Fruit fly (Drosophila melanogaster) whole organism, prepupa: ENCODE results near the gene Klp10A.

Experiments
- Blimp-1 ChIP-seq: fragments of 200-800 bp; sonication (Bioruptor generic); optimal IDR thresholded peaks from 3 replicates; lab custom pipeline; 2017; ENCODE audit warnings: missing biosample characterization, missing genetic modification characterization, mild to moderate bottlenecking, moderate library complexity, missing genetic modification reagents
- CG10631 ChIP-seq: fragments of 200-800 bp; sonication (Bioruptor generic); optimal IDR thresholded peaks from 2 replicates; lab custom pipeline; 2016; ENCODE audit warnings: missing biosample characterization, missing genetic modification characterization
- CG10669 ChIP-seq: fragments of 200-800 bp; sonication (Bioruptor generic); optimal IDR thresholded peaks from 3 replicates; lab custom pipeline; 2018; ENCODE audit warnings: missing biosample characterization, mild to moderate bottlenecking, missing genetic modification characterization, moderate library complexity
- CG11294 ChIP-seq: fragments of 200-800 bp; sonication (Bioruptor generic); IDR thresholded peaks from 2 replicates; pipeline ENCODE4 v1.3.6; 2022; ENCODE audit warnings: missing biosample characterization, missing genetic modification characterization
- CG11762 ChIP-seq: fragments of 200-800 bp; sonication (Bioruptor generic); optimal IDR thresholded peaks from 3 replicates; lab custom pipeline; 2016; ENCODE audit warnings: missing biosample characterization, missing genetic modification characterization; ENCODE audit not compliant: insufficient read depth
- CG11902 ChIP-seq: fragments of 200-800 bp; sonication (Bioruptor generic); optimal IDR thresholded peaks from 3 replicates; lab custom pipeline; 2016; ENCODE audit warnings: missing biosample characterization, missing genetic modification characterization
- CG1621 ChIP-seq: fragments of 200-800 bp; sonication (Bioruptor generic); optimal IDR thresholded peaks from 3 replicates; lab custom pipeline; 2018; ENCODE audit warnings: missing biosample characterization, mild to moderate bottlenecking, missing genetic modification characterization
- CG3032 ChIP-seq: fragments of 200-800 bp; optimal IDR thresholded peaks from 2 replicates; lab custom pipeline; 2019; ENCODE audit warnings: missing biosample characterization, mild to moderate bottlenecking, missing genetic modification characterization, moderate library complexity
- CG34406 ChIP-seq: fragments of 200-800 bp; sonication (Bioruptor generic); optimal IDR thresholded peaks from 3 replicates; lab custom pipeline; 2016; ENCODE audit warnings: missing biosample characterization, missing genetic modification characterization
- CG6163 ChIP-seq: fragments of 200-800 bp; sonication (Bioruptor generic); IDR thresholded peaks from 3 replicates; pipeline ENCODE4 v1.3.6; 2022; ENCODE audit warnings: missing biosample characterization, missing genetic modification characterization
- CG6276 ChIP-seq: fragments of 200-800 bp; sonication (Bioruptor generic); optimal IDR thresholded peaks from 2 replicates; lab custom pipeline; 2017; ENCODE audit warnings: missing biosample characterization, mild to moderate bottlenecking, missing genetic modification characterization
- CG6792 ChIP-seq: fragments of 200-800 bp; sonication (Bioruptor generic); optimal IDR thresholded peaks from 3 replicates; lab custom pipeline; 2016; ENCODE audit warnings: missing biosample characterization, missing genetic modification characterization
- CG6808 ChIP-seq: fragments of 200-800 bp; sonication (Bioruptor generic); optimal IDR thresholded peaks from 3 replicates; lab custom pipeline; 2017; ENCODE audit warnings: missing biosample characterization, missing genetic modification characterization, mild to moderate bottlenecking, moderate library complexity, missing genetic modification reagents
- CG6854 ChIP-seq: fragments of 200-800 bp; sonication (Bioruptor generic); optimal IDR thresholded peaks from 2 replicates; lab custom pipeline; 2017; ENCODE audit warnings: missing biosample characterization, mild to moderate bottlenecking, missing genetic modification characterization
- CG8119 ChIP-seq: fragments of 200-800 bp; sonication (Bioruptor generic); IDR thresholded peaks from 3 replicates; pipeline ENCODE4 v1.3.6; 2022; ENCODE audit warnings: missing biosample characterization, missing genetic modification characterization
- CG8319 ChIP-seq: fragments of 200-800 bp; sonication (Bioruptor generic); optimal IDR thresholded peaks from 3 replicates; lab custom pipeline; 2016; ENCODE audit warnings: missing biosample characterization, missing genetic modification characterization
- CG8632 ChIP-seq: fragments of 200-800 bp; sonication (Bioruptor generic); optimal IDR thresholded peaks from 3 replicates; lab custom pipeline; 2016; ENCODE audit warnings: missing biosample characterization, missing genetic modification characterization
- Eip78C ChIP-seq: fragments of 200-800 bp; sonication (Bioruptor generic); peaks from one replicate; lab custom pipeline; 2016; ENCODE audit warnings: missing biosample characterization, missing genetic modification characterization
- Eip93F ChIP-seq: fragments of 200-800 bp; sonication (Bioruptor generic); optimal IDR thresholded peaks from 2 replicates; lab custom pipeline; 2016; ENCODE audit warnings: missing biosample characterization, mild to moderate bottlenecking, missing genetic modification characterization
- Ets21C ChIP-seq: fragments of 200-800 bp; sonication (Bioruptor generic); optimal IDR thresholded peaks from 3 replicates; lab custom pipeline; 2016; ENCODE audit warnings: missing biosample characterization, missing genetic modification characterization
- Ets96B ChIP-seq: fragments of 200-800 bp; optimal IDR thresholded peaks from 2 replicates; lab custom pipeline; 2019; ENCODE audit warnings: missing biosample characterization, mild to moderate bottlenecking, missing genetic modification characterization, moderate library complexity
- Gug ChIP-seq: fragments of 200-800 bp; sonication (Bioruptor generic); IDR thresholded peaks from 2 replicates; pipeline ENCODE4 v1.3.6; 2022; ENCODE audit warnings: missing biosample characterization, missing genetic modification characterization
- Hr38 ChIP-seq: sonication (Bioruptor generic); optimal IDR thresholded peaks from 2 replicates; lab custom pipeline; 2016; ENCODE audit warnings: missing biosample characterization, missing genetic modification characterization
- Hr39 ChIP-seq: fragments of 200-800 bp; sonication (Bioruptor generic); optimal IDR thresholded peaks from 2 replicates; lab custom pipeline; 2016; ENCODE audit warnings: missing biosample characterization, missing genetic modification characterization
- Hr4 ChIP-seq: fragments of 200-800 bp; sonication (Bioruptor generic); optimal IDR thresholded peaks from 3 replicates; lab custom pipeline; 2016; ENCODE audit warnings: missing biosample characterization, missing genetic modification characterization
- Met ChIP-seq: fragments of 200-800 bp; sonication (Bioruptor generic); optimal IDR thresholded peaks from 3 replicates; lab custom pipeline; 2016; ENCODE audit warnings: missing biosample characterization, missing genetic modification characterization
- OdsH ChIP-seq: fragments of 200-800 bp; sonication (Bioruptor generic); optimal IDR thresholded peaks from 3 replicates; lab custom pipeline; 2016; ENCODE audit warnings: missing biosample characterization, missing genetic modification characterization
- Smox ChIP-seq: fragments of 200-800 bp; sonication (Bioruptor generic); optimal IDR thresholded peaks from 3 replicates; lab custom pipeline; 2016; ENCODE audit warnings: missing biosample characterization, missing genetic modification characterization
- Sox102F ChIP-seq: fragments of 200-800 bp; sonication (Bioruptor generic); optimal IDR thresholded peaks from 2 replicates; lab custom pipeline; 2016; ENCODE audit warnings: missing biosample characterization, mild to moderate bottlenecking, missing genetic modification characterization
- Sox14 ChIP-seq: fragments of 200-800 bp; sonication (Bioruptor generic); optimal IDR thresholded peaks from 3 replicates; lab custom pipeline; 2016; ENCODE audit warnings: missing biosample characterization, missing genetic modification characterization
- Sox15 ChIP-seq: fragments of 200-800 bp; sonication (Bioruptor generic); optimal IDR thresholded peaks from 3 replicates; lab custom pipeline; 2016; ENCODE audit warnings: missing biosample characterization, missing genetic modification characterization
- achi ChIP-seq: fragments of 200-800 bp; sonication (Bioruptor generic); optimal IDR thresholded peaks from 3 replicates; lab custom pipeline; 2016; ENCODE audit warnings: missing biosample characterization, missing genetic modification characterization
- cyc ChIP-seq: fragments of 200-800 bp; sonication (Bioruptor generic); optimal IDR thresholded peaks from 3 replicates; lab custom pipeline; 2016; ENCODE audit warnings: missing biosample characterization, missing genetic modification characterization
- dsx ChIP-seq: fragments of 200-800 bp; optimal IDR thresholded peaks from 3 replicates; lab custom pipeline; 2019; ENCODE audit warnings: missing biosample characterization, mild to moderate bottlenecking, missing genetic modification characterization, moderate library complexity; ENCODE audit not compliant: poor library complexity, severe bottlenecking
- eg ChIP-seq: fragments of 200-800 bp; sonication (Bioruptor generic); IDR thresholded peaks from 3 replicates; pipeline ENCODE4 v1.3.6; 2022; ENCODE audit warnings: missing biosample characterization, missing genetic modification characterization
- fd59A ChIP-seq: fragments of 200-800 bp; sonication (Bioruptor generic); optimal IDR thresholded peaks from 2 replicates; lab custom pipeline; 2017; ENCODE audit warnings: missing biosample characterization, mild to moderate bottlenecking, missing genetic modification characterization, missing genetic modification reagents
- fd85E ChIP-seq: fragments of 200-800 bp; sonication (Bioruptor generic); optimal IDR thresholded peaks from 3 replicates; lab custom pipeline; 2016; ENCODE audit warnings: missing biosample characterization, missing genetic modification characterization
- fkh ChIP-seq: fragments of 200-800 bp; sonication (Bioruptor generic); optimal IDR thresholded peaks from 3 replicates; lab custom pipeline; 2017; ENCODE audit warnings: missing biosample characterization, mild to moderate bottlenecking, missing genetic modification characterization, moderate library complexity
- lz ChIP-seq: fragments of 200-800 bp; sonication (Bioruptor generic); optimal IDR thresholded peaks from 3 replicates; lab custom pipeline; 2016; ENCODE audit warnings: missing biosample characterization, missing genetic modification characterization
- net ChIP-seq: fragments of 200-800 bp; sonication (Bioruptor generic); optimal IDR thresholded peaks from 3 replicates; lab custom pipeline; 2016; ENCODE audit warnings: missing biosample characterization, missing genetic modification characterization
- salr ChIP-seq, 2 experiments: fragments of 200-800 bp; sonication (Bioruptor generic); optimal IDR thresholded peaks; 3 replicates each; lab custom pipeline; 2016 to 2018; ENCODE audit warnings: missing biosample characterization in 2 of 2, missing genetic modification characterization in 2 of 2, mild to moderate bottlenecking in 1 of 2
- spab ChIP-seq: fragments of 200-800 bp; sonication (Bioruptor generic); optimal IDR thresholded peaks from 2 replicates; lab custom pipeline; 2017; ENCODE audit warnings: missing biosample characterization, mild to moderate bottlenecking, missing genetic modification characterization, missing genetic modification reagents
- ss ChIP-seq, 2 experiments: fragments of 200-800 bp; sonication (Bioruptor generic); optimal IDR thresholded peaks; 2 replicates in 1 of 2; 3 replicates in 1 of 2; lab custom pipeline; 2017 to 2018; ENCODE audit warnings: mild to moderate bottlenecking in 2 of 2, missing biosample characterization in 2 of 2, missing genetic modification characterization in 2 of 2, moderate library complexity in 1 of 2
- svp ChIP-seq: fragments of 200-800 bp; sonication (Bioruptor generic); peaks from one replicate; lab custom pipeline; 2016; ENCODE audit warnings: missing biosample characterization, missing genetic modification characterization
- vri ChIP-seq: fragments of 200-800 bp; sonication (Bioruptor generic); optimal IDR thresholded peaks from 3 replicates; lab custom pipeline; 2016; ENCODE audit warnings: missing biosample characterization, mild to moderate bottlenecking, missing genetic modification characterization

Gene Klp10A

DNA sequence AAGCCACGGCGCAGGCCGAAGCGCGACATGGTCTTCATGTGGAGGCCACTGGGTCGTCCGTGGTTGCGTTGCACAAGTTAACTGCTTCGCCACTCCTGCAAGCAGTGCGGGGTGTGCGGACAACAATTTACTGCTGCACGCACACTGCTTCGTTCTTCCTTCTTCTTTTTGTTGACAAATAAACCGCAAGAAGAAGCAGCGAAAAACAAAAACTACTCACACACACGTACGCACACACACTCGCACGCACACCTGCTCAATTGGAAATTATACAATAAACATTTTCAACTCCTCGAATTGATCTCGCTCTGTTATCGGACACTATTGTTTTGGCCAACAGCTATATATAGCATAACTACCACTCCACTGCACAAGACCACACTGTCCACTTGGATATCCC lies 13.4 kb downstream of the Klp10A start:
- no peak for TF ChIP-seq CG6276
- no peak for TF ChIP-seq Hr4 (GFP tag; lab: Kevin White, UChicago)
- TF ChIP-seq Smox (GFP tag; lab: Kevin White, UChicago), result no peak
- TF ChIP-seq fd59A (GFP tag; lab: Kevin White, UChicago), result peak; percentile 13
- no peak for TF ChIP-seq Gug
- no peak for TF ChIP-seq Sox15 (GFP tag; lab: Kevin White, UChicago)
- TF ChIP-seq CG6854 (GFP tag; lab: Kevin White, UChicago), result no peak
- TF ChIP-seq salr (GFP tag; optimal IDR thresholded peaks at IDR 0.05; lab: Kevin White, UChicago), result peak in 1 of 2 experiments; percentile 39
- no peak for TF ChIP-seq Met (GFP tag; lab: Kevin White, UChicago)
- TF ChIP-seq Eip93F, result no peak
- no peak for TF ChIP-seq achi
- TF ChIP-seq Hr38 (GFP tag; lab: Kevin White, UChicago), result no peak
- no peak for TF ChIP-seq fd85E (GFP tag; lab: Kevin White, UChicago)
- no peak for TF ChIP-seq CG3032 (tag; lab: Kevin White, UChicago)
- TF ChIP-seq OdsH (GFP tag; lab: Kevin White, UChicago), result no peak
- TF ChIP-seq spab (GFP tag; lab: Kevin White, UChicago), result no peak
- TF ChIP-seq lz (GFP tag; lab: Kevin White, UChicago), result no peak
- TF ChIP-seq CG10669, result no peak
- no peak for TF ChIP-seq Ets96B (tag; lab: Kevin White, UChicago)
- peak; percentile 83 for TF ChIP-seq CG1621 (tag; lab: Kevin White, UChicago)
- no peak for TF ChIP-seq Eip78C (GFP tag; lab: Kevin White, UChicago)
- TF ChIP-seq eg (GFP tag; lab: Robert Waterston, UW), result 0 out of 3 replicates have a peak, but pooled peaks have one; percentile 11
- no peak for TF ChIP-seq CG11902 (GFP tag; lab: Kevin White, UChicago)
- TF ChIP-seq vri, result no peak
- TF ChIP-seq CG8119 (GFP tag; lab: Robert Waterston, UW), result no peak
- TF ChIP-seq CG6163, result peak; percentile 42; the same call in 1 of the 3 replicates
- TF ChIP-seq CG6808, result no peak

DNA sequence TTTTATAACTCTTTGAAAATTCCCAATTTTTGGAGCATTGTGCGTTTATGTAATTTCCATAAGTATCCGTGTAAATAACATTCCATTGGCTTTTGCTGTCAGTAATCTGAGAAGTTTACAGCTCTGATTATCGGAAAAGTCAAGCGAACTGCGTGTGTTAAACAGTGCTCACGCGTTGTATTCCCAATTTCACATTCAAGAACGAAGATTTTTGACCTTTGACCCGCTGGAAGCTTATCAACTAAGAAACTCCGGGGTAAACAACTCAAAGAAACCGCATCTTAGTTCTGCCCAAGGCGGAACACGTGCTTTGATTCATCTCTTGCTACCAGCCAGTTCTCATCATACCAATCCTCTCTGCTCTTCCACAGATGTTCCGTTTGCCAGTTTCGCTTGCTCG lies 27.2 kb downstream of the Klp10A start:
- TF ChIP-seq spab (GFP tag; lab: Kevin White, UChicago), result no peak
- TF ChIP-seq svp (GFP tag; lab: Kevin White, UChicago), result peak; percentile 83

DNA sequence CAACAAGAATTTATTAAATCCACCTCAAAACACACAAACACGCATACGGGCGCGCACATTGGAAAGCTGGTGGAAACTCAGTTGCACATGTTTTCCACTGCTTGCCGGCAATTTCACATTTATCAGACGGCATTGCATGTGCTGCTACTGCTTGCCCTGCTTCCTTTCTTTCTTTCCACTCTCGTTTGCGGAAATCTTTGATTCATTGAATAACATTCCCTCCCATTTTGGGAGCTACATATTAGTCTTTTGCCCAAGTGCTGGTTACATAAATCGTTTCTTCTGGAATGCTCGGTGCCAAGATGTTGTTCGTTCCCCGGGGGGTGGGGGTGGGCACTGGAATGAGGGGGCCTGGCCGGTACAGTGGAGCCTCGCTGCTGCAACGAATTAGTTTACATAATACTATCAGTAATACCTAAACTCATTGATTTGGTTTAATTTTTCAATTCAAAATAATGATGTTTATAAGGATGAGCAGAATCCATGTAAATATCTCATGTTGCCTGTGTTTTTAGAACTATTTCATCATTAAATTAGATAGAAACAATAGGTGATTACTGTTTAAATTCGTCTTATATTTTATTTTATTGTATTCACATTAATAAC lies 28.0 kb downstream of the Klp10A start:
- TF ChIP-seq Ets96B (tag; lab: Kevin White, UChicago), result no peak
- no peak for TF ChIP-seq CG6854 (GFP tag; lab: Kevin White, UChicago)
- TF ChIP-seq Sox14 (GFP tag; lab: Kevin White, UChicago), result no peak
- TF ChIP-seq salr (GFP tag; optimal IDR thresholded peaks at IDR 0.05; lab: Kevin White, UChicago), result no peak
- TF ChIP-seq dsx, result no peak
- no peak for TF ChIP-seq CG8319 (GFP tag; lab: Kevin White, UChicago)
- TF ChIP-seq CG8119 (GFP tag; lab: Robert Waterston, UW), result peak; percentile 52; the same call in 2 of the 3 replicates
- no peak for TF ChIP-seq Sox102F (GFP tag; lab: Kevin White, UChicago)
- 0 out of 2 replicates have a peak, but pooled peaks have one; percentile 18 for TF ChIP-seq Gug
- peak; percentile 22 for TF ChIP-seq CG3032 (tag; lab: Kevin White, UChicago)
- TF ChIP-seq Sox15 (GFP tag; lab: Kevin White, UChicago), result no peak
- no peak for TF ChIP-seq OdsH (GFP tag; lab: Kevin White, UChicago)
- TF ChIP-seq Ets21C (GFP tag; lab: Kevin White, UChicago), result no peak
- TF ChIP-seq Hr39, result no peak
- no peak for TF ChIP-seq CG1621 (tag; lab: Kevin White, UChicago)
- no peak for TF ChIP-seq net (GFP tag; lab: Kevin White, UChicago)
- no peak for TF ChIP-seq cyc (GFP tag; lab: Kevin White, UChicago)
- TF ChIP-seq CG6792 (GFP tag; lab: Kevin White, UChicago), result no peak
- no peak for TF ChIP-seq CG8632 (GFP tag; lab: Kevin White, UChicago)
- TF ChIP-seq ss (GFP tag; optimal IDR thresholded peaks at IDR 0.05; lab: Kevin White, UChicago), result no peak
- TF ChIP-seq CG11294 (GFP tag; lab: Robert Waterston, UW), result no peak
- TF ChIP-seq CG11902 (GFP tag; lab: Kevin White, UChicago), result no peak
- no peak for TF ChIP-seq fd85E (GFP tag; lab: Kevin White, UChicago)
- TF ChIP-seq lz (GFP tag; lab: Kevin White, UChicago), result no peak
- no peak for TF ChIP-seq CG34406 (GFP tag; lab: Kevin White, UChicago)
- no peak for TF ChIP-seq Blimp-1 (GFP tag; lab: Kevin White, UChicago)
- no peak for TF ChIP-seq Smox (GFP tag; lab: Kevin White, UChicago)
- TF ChIP-seq achi, result no peak
- TF ChIP-seq Hr38 (GFP tag; lab: Kevin White, UChicago), result no peak
- TF ChIP-seq CG10631 (GFP tag; lab: Kevin White, UChicago), result no peak
- TF ChIP-seq Eip78C (GFP tag; lab: Kevin White, UChicago), result no peak
- no peak for TF ChIP-seq fkh (GFP tag; lab: Kevin White, UChicago)
- no peak for TF ChIP-seq CG11762 (GFP tag; lab: Kevin White, UChicago)
- peak; percentile 87 for TF ChIP-seq vri
- TF ChIP-seq svp (GFP tag; lab: Kevin White, UChicago), result no peak
